Worm (Caenorhabditis elegans) whole organism, midembryonic: Measurements from ENCODE around the gene his-73.

ENCODE experiments used
- cog-1 ChIP-seq: sonication (generic microtip); optimal IDR thresholded peaks from 2 replicates; lab custom pipeline; 2016; ENCODE audit warnings: missing genetic modification characterization, missing compliant biosample characterization
- flt-1 ChIP-seq: fragments of 200-800 bp; sonication (Bioruptor generic); IDR thresholded peaks from 2 replicates; pipeline ENCODE4 v1.3.6; 2022; ENCODE audit warnings: missing genetic modification characterization, missing compliant biosample characterization
- ztf-23 ChIP-seq: fragments of 200-800 bp; sonication (Bioruptor generic); IDR thresholded peaks from 2 replicates; pipeline ENCODE4 v1.3.6; 2022; ENCODE audit warnings: missing genetic modification reagents, missing genetic modification characterization, missing compliant biosample characterization

ce11 chrII:13184129-13184528 lies 624 bp downstream of the his-73 start, which contains the start of gene W09H1.3:
- TF ChIP-seq ztf-23 (no peak), cog-1 (tag; lab: Kevin White, UChicago) (no peak), flt-1 (GFP tag; lab: Robert Waterston, UW) (no peak)
